Fruit fly (Drosophila melanogaster) whole organism, embryonic: Measurements from ENCODE around the gene CG10486.

ENCODE experiments used
- Atf-2 ChIP-seq: fragments of 200-800 bp; sonication (Bioruptor generic); optimal IDR thresholded peaks from 2 replicates; lab custom pipeline; 2016; ENCODE audit warnings: missing biosample characterization, missing genetic modification characterization
- Blimp-1 ChIP-seq: fragments of 200-800 bp; sonication (Bioruptor generic); optimal IDR thresholded peaks from 3 replicates; lab custom pipeline; 2018; ENCODE audit warnings: missing biosample characterization, missing genetic modification characterization, mild to moderate bottlenecking, moderate library complexity, missing genetic modification reagents
- Bteb2 ChIP-seq: fragments of 200-800 bp; sonication (Bioruptor generic); optimal IDR thresholded peaks from 2 replicates; lab custom pipeline; 2016; ENCODE audit warnings: missing biosample characterization, missing genetic modification characterization
- CG11093 ChIP-seq: fragments of 200-800 bp; sonication (Bioruptor generic); IDR thresholded peaks from 3 replicates; pipeline ENCODE4 v1.3.6; 2022; ENCODE audit warnings: missing biosample characterization, missing genetic modification characterization
- CG11456 ChIP-seq: fragments of 200-800 bp; sonication (Bioruptor generic); IDR thresholded peaks from 3 replicates; pipeline ENCODE4 v1.3.6; 2022; ENCODE audit warnings: missing biosample characterization, missing genetic modification characterization
- CG12299 ChIP-seq: fragments of 200-800 bp; sonication (Bioruptor generic); optimal IDR thresholded peaks from 2 replicates; lab custom pipeline; 2018; ENCODE audit warnings: missing biosample characterization, mild to moderate bottlenecking, missing genetic modification characterization
- CG13287 ChIP-seq: fragments of 200-800 bp; sonication (Bioruptor generic); IDR thresholded peaks from 2 replicates; pipeline ENCODE4 v1.3.6; 2022; ENCODE audit warnings: missing biosample characterization, missing genetic modification characterization; ENCODE audit not compliant: partially characterized antibody
- CG13424 ChIP-seq: fragments of 200-800 bp; sonication (Bioruptor generic); optimal IDR thresholded peaks from 2 replicates; lab custom pipeline; 2019; ENCODE audit warnings: missing biosample characterization, mild to moderate bottlenecking, missing genetic modification characterization, moderate library complexity
- CG13894 ChIP-seq: fragments of 200-800 bp; sonication (Bioruptor generic); optimal IDR thresholded peaks from 3 replicates; lab custom pipeline; 2018; ENCODE audit warnings: missing biosample characterization, mild to moderate bottlenecking, missing genetic modification characterization, moderate library complexity
- CG15479 ChIP-seq: fragments of 200-800 bp; sonication (Bioruptor generic); optimal IDR thresholded peaks from 3 replicates; lab custom pipeline; 2019; ENCODE audit warnings: missing biosample characterization, mild to moderate bottlenecking, missing genetic modification characterization, moderate library complexity
- CG17359 ChIP-seq: fragments of 200-800 bp; sonication (Bioruptor generic); optimal IDR thresholded peaks from 3 replicates; lab custom pipeline; 2018; ENCODE audit warnings: missing biosample characterization, mild to moderate bottlenecking, missing genetic modification characterization, moderate library complexity
- CG17361 ChIP-seq: fragments of 200-800 bp; sonication (Bioruptor generic); IDR thresholded peaks from 3 replicates; pipeline ENCODE4 v1.3.6; 2022; ENCODE audit warnings: missing biosample characterization, missing genetic modification characterization
- CG18262 ChIP-seq: fragments of 200-800 bp; optimal IDR thresholded peaks from 3 replicates; lab custom pipeline; 2019; ENCODE audit warnings: missing biosample characterization, mild to moderate bottlenecking, missing genetic modification characterization, moderate library complexity
- CG18599 ChIP-seq: fragments of 200-800 bp; sonication (Bioruptor generic); optimal IDR thresholded peaks from 3 replicates; lab custom pipeline; 2017; ENCODE audit warnings: missing biosample characterization, missing genetic modification characterization, mild to moderate bottlenecking, moderate library complexity, missing genetic modification reagents
- CG33213 ChIP-seq: fragments of 200-800 bp; sonication (Bioruptor generic); optimal IDR thresholded peaks from 3 replicates; lab custom pipeline; 2016; ENCODE audit warnings: missing biosample characterization, missing genetic modification characterization
- CG3407 ChIP-seq: fragments of 200-800 bp; sonication (Bioruptor generic); optimal IDR thresholded peaks from 2 replicates; lab custom pipeline; 2018; ENCODE audit warnings: missing biosample characterization, mild to moderate bottlenecking, missing genetic modification characterization
- CG34376 ChIP-seq: fragments of 200-800 bp; sonication (Bioruptor generic); optimal IDR thresholded peaks from 2 replicates; lab custom pipeline; 2018; ENCODE audit warnings: missing biosample characterization, mild to moderate bottlenecking, missing genetic modification characterization
- CG7271 ChIP-seq: fragments of 200-800 bp; sonication (Bioruptor generic); optimal IDR thresholded peaks from 2 replicates; lab custom pipeline; 2018; ENCODE audit warnings: missing biosample characterization, mild to moderate bottlenecking, missing genetic modification characterization, moderate library complexity
- CG9437 ChIP-seq: fragments of 200-800 bp; sonication (Bioruptor generic); optimal IDR thresholded peaks from 2 replicates; lab custom pipeline; 2018; ENCODE audit warnings: missing biosample characterization, mild to moderate bottlenecking, missing genetic modification characterization
- CG9876 ChIP-seq: fragments of 200-800 bp; sonication (Bioruptor generic); optimal IDR thresholded peaks from 2 replicates; lab custom pipeline; 2016; ENCODE audit warnings: missing biosample characterization, missing genetic modification characterization
- Camta ChIP-seq: fragments of 200-800 bp; sonication (Bioruptor generic); optimal IDR thresholded peaks from 2 replicates; lab custom pipeline; 2016; ENCODE audit warnings: missing biosample characterization, missing genetic modification characterization
- Doc2 ChIP-seq: fragments of 200-800 bp; sonication (Bioruptor generic); IDR thresholded peaks from 2 replicates; pipeline ENCODE4 v1.3.6; 2022; ENCODE audit warnings: missing biosample characterization, missing genetic modification characterization
- Elba2 ChIP-seq: fragments of 200-800 bp; sonication (Bioruptor generic); optimal IDR thresholded peaks from 3 replicates; lab custom pipeline; 2016; ENCODE audit warnings: missing biosample characterization, missing genetic modification characterization
- HLH4C ChIP-seq: fragments of 200-800 bp; sonication (Bioruptor generic); IDR thresholded peaks from 3 replicates; pipeline ENCODE4 v1.3.6; 2022; ENCODE audit warnings: missing biosample characterization, missing genetic modification characterization; ENCODE audit not compliant: partially characterized antibody
- Lhr ChIP-seq: fragments of 200-800 bp; sonication (Bioruptor generic); optimal IDR thresholded peaks from 3 replicates; lab custom pipeline; 2017; ENCODE audit warnings: mild to moderate bottlenecking, missing biosample characterization, missing genetic modification reagents, missing genetic modification characterization
- Max ChIP-seq: fragments of 200-800 bp; sonication (Bioruptor generic); optimal IDR thresholded peaks from 2 replicates; lab custom pipeline; 2016; ENCODE audit warnings: missing biosample characterization, mild to moderate bottlenecking, missing genetic modification characterization
- Meics ChIP-seq: fragments of 200-800 bp; sonication (Bioruptor generic); optimal IDR thresholded peaks from 2 replicates; lab custom pipeline; 2017; ENCODE audit warnings: missing biosample characterization, mild to moderate bottlenecking, missing genetic modification characterization
- Myb ChIP-seq: fragments of 200-800 bp; sonication (Bioruptor generic); optimal IDR thresholded peaks from 2 replicates; lab custom pipeline; 2016; ENCODE audit warnings: missing biosample characterization, missing genetic modification characterization
- Pdp1 ChIP-seq, 2 experiments: fragments of 200-800 bp; sonication (Bioruptor generic); optimal IDR thresholded peaks; 3 replicates each; lab custom pipeline; 2016; ENCODE audit warnings: missing biosample characterization in 2 of 2, missing genetic modification characterization in 2 of 2, mild to moderate bottlenecking in 1 of 2, moderate library complexity in 1 of 2
- Ptx1 ChIP-seq: fragments of 200-800 bp; sonication (Bioruptor generic); IDR thresholded peaks from 2 replicates; pipeline ENCODE4 v1.3.6; 2022; ENCODE audit warnings: missing biosample characterization, missing genetic modification characterization
- Rfx ChIP-seq: fragments of 200-800 bp; sonication (Bioruptor generic); IDR thresholded peaks from 2 replicates; pipeline ENCODE4 v1.3.6; 2022; ENCODE audit warnings: missing biosample characterization, missing genetic modification characterization
- Side ChIP-seq: fragments of 200-800 bp; sonication (Bioruptor generic); optimal IDR thresholded peaks from 2 replicates; lab custom pipeline; 2016; ENCODE audit warnings: missing biosample characterization, missing genetic modification characterization
- Usf ChIP-seq: fragments of 200-800 bp; sonication (Bioruptor generic); optimal IDR thresholded peaks from 2 replicates; lab custom pipeline; 2017; ENCODE audit warnings: missing genotype, missing biosample characterization, missing genetic modification characterization
- ase ChIP-seq: fragments of 200-800 bp; sonication (Bioruptor generic); IDR thresholded peaks from 3 replicates; pipeline ENCODE4 v1.3.6; 2022; ENCODE audit warnings: missing biosample characterization, missing genetic modification characterization
- bab2 ChIP-seq: fragments of 200-800 bp; sonication (Bioruptor generic); optimal IDR thresholded peaks from 2 replicates; lab custom pipeline; 2016; ENCODE audit warnings: missing biosample characterization, missing genetic modification characterization
- cad ChIP-seq: fragments of >200 bp; optimal IDR thresholded peaks from 2 replicates; lab custom pipeline; 2017; ENCODE audit warnings: missing biosample characterization, missing genetic modification characterization
- corto ChIP-seq: fragments of 200-800 bp; sonication (Bioruptor generic); optimal IDR thresholded peaks from 2 replicates; lab custom pipeline; 2016; ENCODE audit warnings: missing biosample characterization, mild to moderate bottlenecking, missing genetic modification characterization, moderate library complexity
- ken ChIP-seq: fragments of 200-800 bp; sonication (Bioruptor generic); IDR thresholded peaks from 3 replicates; pipeline ENCODE4 v1.3.6; 2022; ENCODE audit warnings: missing biosample characterization, missing genetic modification characterization
- knrl ChIP-seq: fragments of 200-800 bp; sonication (Bioruptor generic); IDR thresholded peaks from 3 replicates; pipeline ENCODE4 v1.3.6; 2022; ENCODE audit warnings: missing biosample characterization, missing genetic modification characterization; ENCODE audit not compliant: partially characterized antibody
- nau ChIP-seq: fragments of 200-800 bp; sonication (Bioruptor generic); optimal IDR thresholded peaks from 3 replicates; lab custom pipeline; 2017; ENCODE audit warnings: missing biosample characterization, mild to moderate bottlenecking, missing genetic modification characterization, missing genetic modification reagents
- otp ChIP-seq: fragments of 200-800 bp; sonication (Bioruptor generic); IDR thresholded peaks from 3 replicates; pipeline ENCODE4, ENCODE4 v1.3.6; 2022; ENCODE audit warnings: missing biosample characterization, missing genetic modification characterization
- prd ChIP-seq, 3 experiments: fragments of >200 bp in 2 of 3; fragments of 200-800 bp in 1 of 3; sonication (Bioruptor generic) in 1 of 3; optimal IDR thresholded peaks in 2 of 3; IDR thresholded peaks in 1 of 3; 2 replicates in 2 of 3; 3 replicates in 1 of 3; pipeline versions ENCODE4 v1.3.6 to Lab custom; 2017 to 2022; ENCODE audit warnings: missing biosample characterization in 1 of 3, missing genetic modification characterization in 1 of 3
- row ChIP-seq: fragments of 200-800 bp; sonication (Bioruptor generic); IDR thresholded peaks from 3 replicates; pipeline ENCODE4 v1.3.6; 2022; ENCODE audit warnings: missing biosample characterization, missing genetic modification characterization
- tap ChIP-seq: fragments of 200-800 bp; optimal IDR thresholded peaks from 3 replicates; lab custom pipeline; 2019; ENCODE audit warnings: missing biosample characterization, mild to moderate bottlenecking, missing genetic modification characterization, moderate library complexity
- trem ChIP-seq: fragments of 200-800 bp; optimal IDR thresholded peaks from 3 replicates; lab custom pipeline; 2019; ENCODE audit warnings: missing biosample characterization, mild to moderate bottlenecking, missing genetic modification characterization, moderate library complexity
- trh ChIP-seq: fragments of 200-800 bp; sonication (Bioruptor generic); optimal IDR thresholded peaks from 2 replicates; lab custom pipeline; 2016; ENCODE audit warnings: missing biosample characterization, missing genetic modification characterization
- tup ChIP-seq: fragments of 200-800 bp; sonication (Bioruptor generic); optimal IDR thresholded peaks from 2 replicates; lab custom pipeline; 2016; ENCODE audit warnings: missing biosample characterization, mild to moderate bottlenecking, missing genetic modification characterization, moderate library complexity
- zen2 ChIP-seq: fragments of 200-800 bp; sonication (Bioruptor generic); IDR thresholded peaks from 3 replicates; pipeline ENCODE4 v1.3.6; 2022; ENCODE audit warnings: missing biosample characterization, missing genetic modification characterization; ENCODE audit not compliant: partially characterized antibody

Gene CG10486

DNA sequence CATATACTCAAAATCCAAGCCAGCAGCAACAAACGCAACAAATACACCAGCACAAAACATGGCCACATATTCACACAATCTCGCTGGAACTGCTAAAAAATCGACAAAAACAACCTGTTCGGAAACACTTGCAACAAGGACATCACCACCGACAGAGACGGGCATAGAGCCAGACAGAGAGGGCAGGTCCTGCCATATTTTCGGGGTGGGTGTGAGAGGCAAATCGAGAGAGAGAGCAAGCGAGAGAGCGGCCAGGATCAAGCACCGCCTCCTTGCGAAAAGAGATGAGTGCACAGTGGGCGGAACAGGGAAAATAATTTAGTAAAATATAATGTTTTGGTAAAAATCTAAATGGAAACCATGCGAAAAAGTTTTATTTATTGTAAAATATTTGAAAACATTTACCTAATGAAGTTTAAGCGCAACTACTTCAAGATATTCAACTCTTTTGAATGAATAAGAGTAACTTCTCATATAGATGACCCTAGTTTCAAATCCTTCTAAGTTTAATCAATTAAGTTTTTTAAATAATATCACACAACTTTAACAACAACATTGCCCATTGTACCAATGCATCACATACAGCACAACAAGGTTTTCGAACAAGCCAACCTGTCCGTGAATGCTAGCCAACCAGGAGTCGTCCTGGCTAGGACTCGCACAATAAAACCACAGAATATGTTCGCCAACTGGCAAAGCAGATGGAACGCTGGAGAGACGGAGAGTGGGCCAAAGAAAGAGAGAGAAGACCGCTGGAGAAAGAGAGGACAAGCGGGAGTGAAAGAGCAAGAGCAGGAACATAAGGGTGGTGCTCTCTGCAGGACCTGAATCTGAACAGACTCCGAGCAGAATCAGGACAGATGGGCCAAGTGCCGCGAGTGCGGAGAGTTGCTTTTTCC, 24.9 kb downstream of the CG10486 start (continued):
- TF ChIP-seq Meics (GFP tag; lab: Kevin White, UChicago) (no peak), CG9437 (GFP tag; lab: Kevin White, UChicago) (peak; percentile 63), CG13424 (tag; lab: Kevin White, UChicago) (peak; percentile 71), Atf-2 (GFP tag; lab: Kevin White, UChicago) (peak; percentile 56), trh (GFP tag; lab: Kevin White, UChicago) (peak; percentile 7), CG9876 (no peak), Rfx (no peak), Myb (GFP tag; lab: Kevin White, UChicago) (peak; percentile 7), ken (no peak), row (peak; percentile 78), CG3407 (GFP tag; lab: Kevin White, UChicago) (peak; percentile 13), CG34376 (no peak), CG7271 (tag; lab: Kevin White, UChicago) (no peak), nau (GFP tag; lab: Kevin White, UChicago) (no peak), Doc2 (GFP tag; lab: Robert Waterston, UW) (no peak), CG13287 (no peak), otp (GFP tag; lab: Robert Waterston, UW) (0 out of 3 replicates have a peak, but pooled peaks have one; percentile 33), CG17359 (no peak), CG13894 (no peak), CG18599 (GFP tag; lab: Kevin White, UChicago) (no peak), Usf (GFP tag; lab: Kevin White, UChicago) (peak; percentile 22), Bteb2 (GFP tag; lab: Kevin White, UChicago) (peak; percentile 17), zen2 (no peak), knrl (GFP tag; lab: Robert Waterston, UW) (no peak), CG11093 (GFP tag; lab: Robert Waterston, UW) (no peak), Max (GFP tag; lab: Kevin White, UChicago) (no peak), tap (tag; lab: Kevin White, UChicago) (peak; percentile 75), bab2 (GFP tag; lab: Kevin White, UChicago) (no peak), HLH4C (GFP tag; lab: Robert Waterston, UW) (no peak), Blimp-1 (GFP tag; lab: Kevin White, UChicago) (no peak), trem (no peak), corto (GFP tag; lab: Kevin White, UChicago) (no peak), Ptx1 (GFP tag; lab: Robert Waterston, UW) (no peak), CG33213 (GFP tag; lab: Kevin White, UChicago) (no peak), CG18262 (peak; percentile 41), Side (GFP tag; lab: Kevin White, UChicago) (no peak), CG11456 (GFP tag; lab: Robert Waterston, UW) (no peak), tup (GFP tag; lab: Kevin White, UChicago) (no peak), Pdp1 (GFP tag; optimal IDR thresholded peaks at IDR 0.05; lab: Kevin White, UChicago) (no peak), CG17361 (no peak), prd (optimal IDR thresholded peaks at IDR 0.05; lab: Kevin White, UChicago) (no peak), prd (GFP tag; IDR thresholded peaks at IDR 0.05; lab: Robert Waterston, UW) (no peak; the same call in 2 of the 3 replicates), cad (GFP tag; lab: Kevin White, UChicago) (no peak), ase (no peak), Lhr (GFP tag; lab: Kevin White, UChicago) (peak; percentile 16), CG15479 (GFP tag; lab: Kevin White, UChicago) (no peak), Camta (GFP tag; lab: Kevin White, UChicago) (peak; percentile 55), CG12299 (tag; lab: Kevin White, UChicago) (no peak), Elba2 (GFP tag; lab: Kevin White, UChicago) (peak; percentile 12)
